Worm (Caenorhabditis elegans) whole organism, L1 larva: ENCODE results near the gene best-7.

ENCODE experiments used
- ces-1 ChIP-seq: fragments of 150-350 bp; optimal IDR thresholded peaks from 2 replicates; lab custom pipeline; 2014; ENCODE audit warnings: missing biosample characterization, missing genetic modification reagents, missing genetic modification characterization
- nhr-77 ChIP-seq: fragments of 150-350 bp; optimal IDR thresholded peaks from 2 replicates; lab custom pipeline; 2014; ENCODE audit warnings: missing biosample characterization, missing genetic modification characterization

DNA sequence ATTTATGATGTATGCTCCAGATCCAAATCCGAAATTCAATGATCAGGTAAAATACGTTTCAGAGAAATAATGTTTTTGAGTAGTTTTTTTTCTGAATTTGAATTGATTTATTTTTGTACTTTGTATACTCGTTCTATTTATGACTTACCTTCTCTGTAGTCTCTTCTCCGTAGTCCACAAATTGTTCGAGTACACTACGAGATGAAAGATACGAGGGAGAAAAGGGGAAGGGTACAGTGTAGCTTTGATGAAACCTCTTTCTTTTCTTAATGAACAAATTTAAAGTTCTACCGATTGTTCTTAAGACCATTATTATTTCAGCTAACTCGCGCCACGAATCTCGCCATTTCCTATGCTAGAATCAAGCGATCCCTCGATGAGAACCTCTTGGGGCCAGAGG is 50.0 kb downstream of the best-7 start:
- no peak for TF ChIP-seq nhr-77 (tag; lab: Kevin White, UChicago)
- no peak for TF ChIP-seq ces-1
